Fruit fly (Drosophila melanogaster) whole organism, embryonic: ENCODE results near the gene opa.

Source experiments
- CG12071 ChIP-seq: fragments of 200-800 bp; sonication (Bioruptor generic); optimal IDR thresholded peaks from 3 replicates; lab custom pipeline; 2018; ENCODE audit warnings: missing biosample characterization, mild to moderate bottlenecking, missing genetic modification characterization
- CG13894 ChIP-seq: fragments of 200-800 bp; sonication (Bioruptor generic); optimal IDR thresholded peaks from 3 replicates; lab custom pipeline; 2018; ENCODE audit warnings: missing biosample characterization, mild to moderate bottlenecking, missing genetic modification characterization, moderate library complexity
- CG14965 ChIP-seq: fragments of 200-800 bp; sonication (Bioruptor generic); optimal IDR thresholded peaks from 2 replicates; lab custom pipeline; 2016; ENCODE audit warnings: missing biosample characterization, missing genetic modification characterization, borderline replicate concordance
- CG2889 ChIP-seq: fragments of 200-800 bp; sonication (Bioruptor generic); IDR thresholded peaks from 3 replicates; pipeline ENCODE4 v1.3.6; 2022; ENCODE audit warnings: missing biosample characterization, missing genetic modification characterization
- CG4328 ChIP-seq: fragments of 200-800 bp; sonication (Bioruptor generic); optimal IDR thresholded peaks from 3 replicates; lab custom pipeline; 2017; ENCODE audit warnings: missing biosample characterization, missing genetic modification reagents, missing genetic modification characterization
- CG8944 ChIP-seq: fragments of 200-800 bp; sonication (Bioruptor generic); optimal IDR thresholded peaks from 3 replicates; lab custom pipeline; 2016; ENCODE audit warnings: missing biosample characterization, missing genetic modification characterization
- HmgD ChIP-seq: fragments of 200-800 bp; sonication (Bioruptor generic); optimal IDR thresholded peaks from 3 replicates; lab custom pipeline; 2016; ENCODE audit warnings: missing biosample characterization, missing genetic modification characterization
- luna ChIP-seq: fragments of 200-800 bp; sonication (Bioruptor generic); optimal IDR thresholded peaks from 2 replicates; lab custom pipeline; 2016; ENCODE audit warnings: missing biosample characterization, missing genetic modification characterization
- sens ChIP-seq: fragments of 200-800 bp; sonication (Bioruptor generic); peaks from one replicate; lab custom pipeline; 2016; ENCODE audit warnings: missing biosample characterization, missing genetic modification characterization
- tgo ChIP-seq: fragments of 200-800 bp; sonication (Bioruptor generic); IDR thresholded peaks from 3 replicates; pipeline ENCODE4 v1.3.6; 2022; ENCODE audit warnings: missing biosample characterization, missing genetic modification characterization

DNA sequence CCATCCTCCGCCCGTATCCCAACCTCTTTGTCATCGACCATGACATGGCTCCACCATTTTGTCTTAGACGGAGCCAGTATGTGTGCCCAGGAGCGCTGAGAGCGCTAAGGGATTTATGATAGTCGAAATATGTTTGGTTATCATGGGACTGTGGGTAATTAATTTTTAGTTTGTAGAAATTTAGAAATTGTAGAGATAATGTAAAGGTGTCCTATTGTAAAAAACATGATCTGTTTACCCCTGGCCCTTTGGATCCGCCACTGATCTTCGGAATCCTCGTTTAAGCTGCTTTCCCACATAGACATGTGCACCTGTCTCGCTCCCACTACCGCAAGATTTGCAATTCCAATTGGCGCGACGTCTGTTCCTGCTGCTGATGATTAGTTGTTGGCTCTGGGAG is 49.2 kb downstream of the opa start:
- TF ChIP-seq CG14965 (GFP tag; lab: Kevin White, UChicago) = no peak
- TF ChIP-seq CG8944 = no peak
- no peak for TF ChIP-seq luna
- TF ChIP-seq CG2889 (GFP tag; lab: Robert Waterston, UW) = no peak
- TF ChIP-seq tgo (GFP tag; lab: Robert Waterston, UW) = no peak
- no peak for TF ChIP-seq CG12071 (GFP tag; lab: Kevin White, UChicago)
- no peak for TF ChIP-seq HmgD (GFP tag; lab: Kevin White, UChicago)
- TF ChIP-seq sens (GFP tag; lab: Kevin White, UChicago) = no peak
- TF ChIP-seq CG13894 (tag; lab: Kevin White, UChicago) = no peak
- TF ChIP-seq CG4328 (GFP tag; lab: Kevin White, UChicago) = no peak
